Worm (Caenorhabditis elegans): ENCODE measurements around the gene M03F4.6.
A peak's percentile ranks its signal among the peaks of the same experiment; 100 is the strongest.

The M03F4.6 gene

ce11 chrX:4981579-4981978, 12.5 kb upstream of the M03F4.6 start:
- TF ChIP-seq grh-1 (GFP tag; IDR thresholded peaks at IDR 0.05) (no peak), elt-3 (tag; optimal IDR thresholded peaks at IDR 0.05) (no peak), pag-3 (tag; optimal IDR thresholded peaks at IDR 0.05; ENCODE audit: borderline replicate concordance, insufficient read depth) (no peak), sptf-1 (tag; optimal IDR thresholded peaks at IDR 0.05) (no peak), nhr-20 (tag; optimal IDR thresholded peaks at IDR 0.05) (no peak), lsy-2 (tag; optimal IDR thresholded peaks at IDR 0.05) (no peak)

- no peak for TF ChIP-seq mef-2 (tag; optimal IDR thresholded peaks at IDR 0.05)
- TF ChIP-seq lin-35 (GFP tag; optimal IDR thresholded peaks at IDR 0.05): no peak
- no peak for TF ChIP-seq dsc-1 (tag; optimal IDR thresholded peaks at IDR 0.05)
- TF ChIP-seq unc-86 (tag; optimal IDR thresholded peaks at IDR 0.05): peak; percentile 6
- no peak for TF ChIP-seq F16B12.6 (tag; optimal IDR thresholded peaks at IDR 0.05)
- TF ChIP-seq hlh-17 (GFP tag; optimal IDR thresholded peaks at IDR 0.05; ENCODE audit: borderline replicate concordance): no peak
- TF ChIP-seq nhr-85 (tag): no peak
- TF ChIP-seq xbp-1 (tag; optimal IDR thresholded peaks at IDR 0.05): no peak
- TF ChIP-seq nhr-237 (tag; optimal IDR thresholded peaks at IDR 0.05): no peak
- no peak for TF ChIP-seq efl-1 (optimal IDR thresholded peaks at IDR 0.05)
- TF ChIP-seq efl-1 (GFP tag; optimal IDR thresholded peaks at IDR 0.05 in 1 of 2): peak in 1 of 2 experiments; percentile 23
- TF ChIP-seq fkh-4 (tag; optimal IDR thresholded peaks at IDR 0.05; ENCODE audit: borderline replicate concordance): no peak
- TF ChIP-seq lin-14 (GFP tag; optimal IDR thresholded peaks at IDR 0.05): peak; percentile 55
These were observed 11.9 kb upstream of the M03F4.6 start for ce11 chrX:4981059-4981458.

- TF ChIP-seq nhr-76 (tag; optimal IDR thresholded peaks at IDR 0.05) (no peak), ceh-63 (GFP tag; optimal IDR thresholded peaks at IDR 0.05) (no peak), snu-23 (GFP tag; optimal IDR thresholded peaks at IDR 0.05) (no peak), fkh-8 (tag; optimal IDR thresholded peaks at IDR 0.05) (no peak), lin-15B (tag; optimal IDR thresholded peaks at IDR 0.05) (no peak), fkh-10 (GFP tag; optimal IDR thresholded peaks at IDR 0.05) (no peak), nhr-11 (tag; optimal IDR thresholded peaks at IDR 0.05) (no peak), elt-2 (tag; optimal IDR thresholded peaks at IDR 0.05) (no peak), mdl-1 (tag; optimal IDR thresholded peaks at IDR 0.05) (no peak), tbx-2 (tag; optimal IDR thresholded peaks at IDR 0.05) (no peak), efl-1 (optimal IDR thresholded peaks at IDR 0.05) (no peak), efl-1 (GFP tag; optimal IDR thresholded peaks at IDR 0.05 in 1 of 2) (no peak), fos-1 (tag; optimal IDR thresholded peaks at IDR 0.05) (no peak), lir-3 (tag; optimal IDR thresholded peaks at IDR 0.05; ENCODE audit: poor library complexity) (no peak), nhr-19 (GFP tag; conservative IDR thresholded peaks at IDR 0.05) (no peak), swsn-7 (tag; optimal IDR thresholded peaks at IDR 0.05) (no peak)
These were observed 9.9 kb upstream of the M03F4.6 start for ce11 chrX:4979060-4979459.

ce11 chrX:4978103-4978502, 9.0 kb upstream of the M03F4.6 start:
- TF ChIP-seq mep-1 (tag; optimal IDR thresholded peaks at IDR 0.05) (no peak), swsn-7 (tag; optimal IDR thresholded peaks at IDR 0.05) (no peak), C16A3.4 (tag; optimal IDR thresholded peaks at IDR 0.05) (no peak), nhr-12 (tag; optimal IDR thresholded peaks at IDR 0.05) (no peak), ceh-8 (GFP tag; optimal IDR thresholded peaks at IDR 0.05) (no peak), Y116A8C.19 (tag; optimal IDR thresholded peaks at IDR 0.05; ENCODE audit: borderline replicate concordance) (no peak), unc-130 (tag; optimal IDR thresholded peaks at IDR 0.05) (no peak), ets-5 (GFP tag; IDR thresholded peaks at IDR 0.05) (no peak)
